Worm (Caenorhabditis elegans) whole organism, L4/young adult: ENCODE data around the gene mrpl-53.
A peak's percentile ranks its signal among the peaks of the same experiment; 100 is the strongest.

Experiments
- W03F9.2 ChIP-seq: fragments of 150-350 bp; optimal IDR thresholded peaks from 2 replicates; lab custom pipeline; 2014; ENCODE audit warnings: missing biosample characterization, missing genetic modification characterization
- dao-5 ChIP-seq: sonication (generic microtip); optimal IDR thresholded peaks from 2 replicates; lab custom pipeline; 2016; ENCODE audit warnings: missing genotype, missing genetic modification characterization, moderate library complexity, missing compliant biosample characterization
- him-1 ChIP-seq: sonication (generic microtip); optimal IDR thresholded peaks from 2 replicates; lab custom pipeline; 2016; ENCODE audit warnings: missing genotype, missing genetic modification reagents, missing genetic modification characterization, missing compliant biosample characterization

mrpl-53 gene

ce11 chrII:9620616-9621015, 23.2 kb downstream of the mrpl-53 start:
- TF ChIP-seq him-1 (tag; lab: Kevin White, UChicago) (no peak), dao-5 (tag; lab: Kevin White, UChicago) (no peak), W03F9.2 (tag; lab: Kevin White, UChicago) (no peak)

ce11 chrII:9621121-9621520, 23.7 kb downstream of the mrpl-53 start:
- TF ChIP-seq W03F9.2 (tag; lab: Kevin White, UChicago) = no peak
- no peak for TF ChIP-seq dao-5 (tag; lab: Kevin White, UChicago)

ce11 chrII:9621913-9622348, 24.5 kb downstream of the mrpl-53 start:
- no peak for TF ChIP-seq dao-5 (tag; lab: Kevin White, UChicago)
- no peak for TF ChIP-seq him-1 (tag; lab: Kevin White, UChicago)
- TF ChIP-seq W03F9.2 (tag; lab: Kevin White, UChicago) = peak; percentile 14

- TF ChIP-seq W03F9.2 (tag; lab: Kevin White, UChicago) (peak; percentile 35), dao-5 (tag; lab: Kevin White, UChicago) (no peak)
Observed at ce11 chrII:9624110-9624695, 26.8 kb downstream of the mrpl-53 start, which contains the start of the genes dnj-20 and ZK1307.8. Gene dnj-20, minus strand, starts transcription at chrII:9624176. Gene ZK1307.8, plus strand, starts transcription at chrII:9624613.

ce11 chrII:9625930-9626329, 28.5 kb downstream of the mrpl-53 start:
- TF ChIP-seq him-1 (tag; lab: Kevin White, UChicago) = no peak
- TF ChIP-seq W03F9.2 (tag; lab: Kevin White, UChicago) = no peak
- no peak for TF ChIP-seq dao-5 (tag; lab: Kevin White, UChicago)

ce11 chrII:9636300-9636699, 38.9 kb downstream of the mrpl-53 start, which contains the start of gene ZK1307.7:
Gene ZK1307.7, plus strand, starts transcription at chrII:9636600.
- TF ChIP-seq dao-5 (tag; lab: Kevin White, UChicago) (no peak), him-1 (tag; lab: Kevin White, UChicago) (no peak), W03F9.2 (tag; lab: Kevin White, UChicago) (no peak)

ce11 chrII:9644438-9644837, 47.0 kb downstream of the mrpl-53 start, which contains the start of gene fzr-1:
Gene fzr-1, minus strand, starts transcription at chrII:9644466.
- no peak for TF ChIP-seq him-1 (tag; lab: Kevin White, UChicago)
- TF ChIP-seq dao-5 (tag; lab: Kevin White, UChicago) = no peak
- TF ChIP-seq W03F9.2 (tag; lab: Kevin White, UChicago) = no peak

- TF ChIP-seq him-1 (tag; lab: Kevin White, UChicago) = no peak
- TF ChIP-seq dao-5 (tag; lab: Kevin White, UChicago) = no peak
- peak; percentile 15 for TF ChIP-seq W03F9.2 (tag; lab: Kevin White, UChicago)
Observed at ce11 chrII:9644940-9645634, 47.7 kb downstream of the mrpl-53 start.

- no peak for TF ChIP-seq W03F9.2 (tag; lab: Kevin White, UChicago)
- TF ChIP-seq dao-5 (tag; lab: Kevin White, UChicago) = no peak
- no peak for TF ChIP-seq him-1 (tag; lab: Kevin White, UChicago)
Observed at ce11 chrII:9646122-9646555, 48.7 kb downstream of the mrpl-53 start.

ce11 chrII:9646928-9647838, 49.8 kb downstream of the mrpl-53 start, which contains the start of gene sqv-8:
Gene sqv-8, plus strand, starts transcription at chrII:9646978.
- TF ChIP-seq him-1 (tag; lab: Kevin White, UChicago) (no peak), W03F9.2 (tag; lab: Kevin White, UChicago) (no peak), dao-5 (tag; lab: Kevin White, UChicago) (no peak)
